Fruit fly (Drosophila melanogaster) whole organism, prepupa: ENCODE data around the gene Ns1.

Source experiments
- CG10631 ChIP-seq: fragments of 200-800 bp; sonication (Bioruptor generic); optimal IDR thresholded peaks from 2 replicates; lab custom pipeline; 2016; ENCODE audit warnings: missing biosample characterization, missing genetic modification characterization
- CG11902 ChIP-seq: fragments of 200-800 bp; sonication (Bioruptor generic); optimal IDR thresholded peaks from 3 replicates; lab custom pipeline; 2016; ENCODE audit warnings: missing biosample characterization, missing genetic modification characterization
- CG31627 ChIP-seq: fragments of 200-800 bp; sonication (Bioruptor generic); optimal IDR thresholded peaks from 3 replicates; lab custom pipeline; 2016; ENCODE audit warnings: missing biosample characterization, missing genetic modification characterization
- CG9139 ChIP-seq: fragments of 200-800 bp; sonication (Bioruptor generic); optimal IDR thresholded peaks from 3 replicates; lab custom pipeline; 2017; ENCODE audit warnings: missing biosample characterization, mild to moderate bottlenecking, missing genetic modification characterization
- Gug ChIP-seq: fragments of 200-800 bp; sonication (Bioruptor generic); IDR thresholded peaks from 2 replicates; pipeline ENCODE4 v1.3.6; 2022; ENCODE audit warnings: missing biosample characterization, missing genetic modification characterization
- Hr38 ChIP-seq: sonication (Bioruptor generic); optimal IDR thresholded peaks from 2 replicates; lab custom pipeline; 2016; ENCODE audit warnings: missing biosample characterization, missing genetic modification characterization
- OdsH ChIP-seq: fragments of 200-800 bp; sonication (Bioruptor generic); optimal IDR thresholded peaks from 3 replicates; lab custom pipeline; 2016; ENCODE audit warnings: missing biosample characterization, missing genetic modification characterization
- Smox ChIP-seq: fragments of 200-800 bp; sonication (Bioruptor generic); optimal IDR thresholded peaks from 3 replicates; lab custom pipeline; 2016; ENCODE audit warnings: missing biosample characterization, missing genetic modification characterization
- salr ChIP-seq, 2 experiments: fragments of 200-800 bp; sonication (Bioruptor generic); optimal IDR thresholded peaks; 3 replicates each; lab custom pipeline; 2016 to 2018; ENCODE audit warnings: missing biosample characterization in 2 of 2, missing genetic modification characterization in 2 of 2, mild to moderate bottlenecking in 1 of 2
- vri ChIP-seq: fragments of 200-800 bp; sonication (Bioruptor generic); optimal IDR thresholded peaks from 3 replicates; lab custom pipeline; 2016; ENCODE audit warnings: missing biosample characterization, mild to moderate bottlenecking, missing genetic modification characterization

dm6 chr3R:17054528-17054927, 17.9 kb downstream of the Ns1 start:
- TF ChIP-seq CG9139: no peak
- TF ChIP-seq vri (GFP tag; lab: Kevin White, UChicago): no peak
- TF ChIP-seq Smox: no peak
- TF ChIP-seq salr (GFP tag; optimal IDR thresholded peaks at IDR 0.05; lab: Kevin White, UChicago): no peak
- no peak for TF ChIP-seq OdsH (GFP tag; lab: Kevin White, UChicago)
- no peak for TF ChIP-seq CG31627 (GFP tag; lab: Kevin White, UChicago)
- TF ChIP-seq CG10631 (GFP tag; lab: Kevin White, UChicago): no peak
- TF ChIP-seq Gug (GFP tag; lab: Robert Waterston, UW): no peak
- no peak for TF ChIP-seq CG11902 (GFP tag; lab: Kevin White, UChicago)
- no peak for TF ChIP-seq Hr38 (GFP tag; lab: Kevin White, UChicago)
